Fruit fly (Drosophila melanogaster) whole organism, embryonic: ENCODE results near the gene CG9737.
A peak's percentile ranks its signal among the peaks of the same experiment; 100 is the strongest.

Experiments
- Atf-2 ChIP-seq: fragments of 200-800 bp; sonication (Bioruptor generic); optimal IDR thresholded peaks from 2 replicates; lab custom pipeline; 2016; ENCODE audit warnings: missing biosample characterization, missing genetic modification characterization
- Bteb2 ChIP-seq: fragments of 200-800 bp; sonication (Bioruptor generic); optimal IDR thresholded peaks from 2 replicates; lab custom pipeline; 2016; ENCODE audit warnings: missing biosample characterization, missing genetic modification characterization
- CG10147 ChIP-seq: fragments of 200-800 bp; sonication (Bioruptor generic); optimal IDR thresholded peaks from 2 replicates; lab custom pipeline; 2019; ENCODE audit warnings: missing biosample characterization, mild to moderate bottlenecking, missing genetic modification characterization, moderate library complexity
- CG10321 ChIP-seq: fragments of 200-800 bp; sonication (Bioruptor generic); IDR thresholded peaks from 2 replicates; pipeline ENCODE4 v1.3.6; 2022; ENCODE audit warnings: missing biosample characterization, missing genetic modification characterization
- CG10979 ChIP-seq: fragments of 200-800 bp; sonication (Bioruptor generic); optimal IDR thresholded peaks from 2 replicates; lab custom pipeline; 2018; ENCODE audit warnings: missing biosample characterization, mild to moderate bottlenecking, missing genetic modification characterization, moderate library complexity
- CG11560 ChIP-seq: fragments of 200-800 bp; sonication (Bioruptor generic); IDR thresholded peaks from 3 replicates; pipeline ENCODE4 v1.3.6; 2022; ENCODE audit warnings: missing biosample characterization, missing genetic modification characterization
- CG11695 ChIP-seq: fragments of 200-800 bp; sonication (Bioruptor generic); IDR thresholded peaks from 3 replicates; pipeline ENCODE4 v1.3.6; 2022; ENCODE audit warnings: missing biosample characterization, missing genetic modification characterization
- CG12299 ChIP-seq: fragments of 200-800 bp; sonication (Bioruptor generic); optimal IDR thresholded peaks from 2 replicates; lab custom pipeline; 2018; ENCODE audit warnings: missing biosample characterization, mild to moderate bottlenecking, missing genetic modification characterization
- CG13775 ChIP-seq: fragments of 200-800 bp; sonication (Bioruptor generic); optimal IDR thresholded peaks from 3 replicates; lab custom pipeline; 2017; ENCODE audit warnings: missing biosample characterization, mild to moderate bottlenecking, missing genetic modification characterization
- CG14965 ChIP-seq: fragments of 200-800 bp; sonication (Bioruptor generic); optimal IDR thresholded peaks from 2 replicates; lab custom pipeline; 2016; ENCODE audit warnings: missing biosample characterization, missing genetic modification characterization, borderline replicate concordance
- CG15601 ChIP-seq: fragments of 200-800 bp; sonication (Bioruptor generic); optimal IDR thresholded peaks from 3 replicates; lab custom pipeline; 2019; ENCODE audit warnings: missing biosample characterization, mild to moderate bottlenecking, missing genetic modification characterization, moderate library complexity
- CG17829 ChIP-seq: fragments of 200-800 bp; optimal IDR thresholded peaks from 2 replicates; lab custom pipeline; 2019; ENCODE audit warnings: missing biosample characterization, mild to moderate bottlenecking, missing genetic modification characterization, moderate library complexity
- CG30403 ChIP-seq: fragments of 200-800 bp; sonication (Bioruptor generic); optimal IDR thresholded peaks from 3 replicates; lab custom pipeline; 2016; ENCODE audit warnings: missing biosample characterization, missing genetic modification characterization
- CG6813 ChIP-seq: fragments of 200-800 bp; sonication (Bioruptor generic); optimal IDR thresholded peaks from 2 replicates; lab custom pipeline; 2017; ENCODE audit warnings: missing biosample characterization, missing genetic modification characterization, mild to moderate bottlenecking, moderate library complexity, missing genetic modification reagents
- CG8089 ChIP-seq: fragments of 200-800 bp; sonication (Bioruptor generic); optimal IDR thresholded peaks from 3 replicates; lab custom pipeline; 2016; ENCODE audit warnings: missing biosample characterization, missing genetic modification characterization
- CG8281 ChIP-seq: fragments of 200-800 bp; sonication (Bioruptor generic); optimal IDR thresholded peaks from 2 replicates; lab custom pipeline; 2018; ENCODE audit warnings: missing biosample characterization, mild to moderate bottlenecking, missing genetic modification characterization, moderate library complexity
- CG8290 ChIP-seq, 3 experiments: fragments of 200-800 bp; sonication (Bioruptor generic); optimal IDR thresholded peaks; 2 replicates each; lab custom pipeline; 2016 to 2019; ENCODE audit warnings: missing biosample characterization in 3 of 3, missing genetic modification characterization in 3 of 3, mild to moderate bottlenecking in 2 of 3, moderate library complexity in 1 of 3
- CG8765 ChIP-seq: fragments of 200-800 bp; sonication (Bioruptor generic); IDR thresholded peaks from 2 replicates; pipeline ENCODE4 v1.3.6; 2022; ENCODE audit warnings: missing biosample characterization, missing genetic modification characterization
- HHEX ChIP-seq: fragments of 200-800 bp; sonication (Bioruptor generic); optimal IDR thresholded peaks from 3 replicates; lab custom pipeline; 2017; ENCODE audit warnings: missing biosample characterization, mild to moderate bottlenecking, missing genetic modification characterization, missing genetic modification reagents
- HLH3B ChIP-seq: fragments of 200-800 bp; sonication (Bioruptor generic); IDR thresholded peaks from 2 replicates; pipeline ENCODE4 v1.3.6; 2022; ENCODE audit warnings: missing biosample characterization, missing genetic modification characterization
- Lhr ChIP-seq: fragments of 200-800 bp; sonication (Bioruptor generic); optimal IDR thresholded peaks from 3 replicates; lab custom pipeline; 2017; ENCODE audit warnings: mild to moderate bottlenecking, missing biosample characterization, missing genetic modification reagents, missing genetic modification characterization
- PHDP ChIP-seq: fragments of 200-800 bp; sonication (Bioruptor generic); optimal IDR thresholded peaks from 3 replicates; lab custom pipeline; 2018; ENCODE audit warnings: missing biosample characterization, mild to moderate bottlenecking, missing genetic modification characterization, moderate library complexity
- Rx ChIP-seq: fragments of 200-800 bp; sonication (Bioruptor generic); IDR thresholded peaks from 2 replicates; pipeline ENCODE4 v1.3.6; 2022; ENCODE audit warnings: missing biosample characterization, missing genetic modification characterization
- Spps ChIP-seq: fragments of 200-800 bp; sonication (Bioruptor generic); optimal IDR thresholded peaks from 2 replicates; lab custom pipeline; 2018; ENCODE audit warnings: missing biosample characterization, mild to moderate bottlenecking, missing genetic modification characterization
- br ChIP-seq: fragments of >200 bp; optimal IDR thresholded peaks from 2 replicates; lab custom pipeline; 2017
- cad ChIP-seq: fragments of >200 bp; optimal IDR thresholded peaks from 2 replicates; lab custom pipeline; 2017; ENCODE audit warnings: missing biosample characterization, missing genetic modification characterization
- cas ChIP-seq: fragments of 200-800 bp; sonication (Bioruptor generic); IDR thresholded peaks from 2 replicates; pipeline ENCODE4 v1.3.6; 2022; ENCODE audit warnings: missing biosample characterization, missing genetic modification characterization
- chinmo ChIP-seq: fragments of 200-800 bp; sonication (Bioruptor generic); IDR thresholded peaks from 4 replicates; pipeline ENCODE4 v1.3.6; 2022; ENCODE audit warnings: missing biosample characterization, missing genetic modification characterization; ENCODE audit not compliant: partially characterized antibody
- crp ChIP-seq, 2 experiments: fragments of 200-800 bp; sonication (Bioruptor generic); optimal IDR thresholded peaks; 2 replicates in 1 of 2; 3 replicates in 1 of 2; lab custom pipeline; 2017; ENCODE audit warnings: missing biosample characterization in 2 of 2, missing genetic modification characterization in 2 of 2, mild to moderate bottlenecking in 1 of 2, moderate library complexity in 1 of 2
- gt ChIP-seq: fragments of 200-800 bp; sonication (Bioruptor generic); IDR thresholded peaks from 2 replicates; pipeline ENCODE4 v1.3.6; 2022; ENCODE audit warnings: missing biosample characterization, missing genetic modification characterization
- ham ChIP-seq: fragments of 200-800 bp; sonication (Bioruptor generic); IDR thresholded peaks from 2 replicates; pipeline ENCODE4 v1.3.6; 2022; ENCODE audit warnings: missing biosample characterization, missing genetic modification characterization
- jigr1 ChIP-seq: fragments of 200-800 bp; sonication (Bioruptor generic); IDR thresholded peaks from 3 replicates; pipeline ENCODE4 v1.3.6; 2022; ENCODE audit warnings: missing biosample characterization, missing genetic modification characterization
- ken ChIP-seq: fragments of 200-800 bp; sonication (Bioruptor generic); IDR thresholded peaks from 3 replicates; pipeline ENCODE4 v1.3.6; 2022; ENCODE audit warnings: missing biosample characterization, missing genetic modification characterization
- lilli ChIP-seq: fragments of 200-800 bp; sonication (Bioruptor generic); optimal IDR thresholded peaks from 3 replicates; lab custom pipeline; 2016; ENCODE audit warnings: missing biosample characterization, missing genetic modification characterization
- oc ChIP-seq: fragments of 200-800 bp; sonication (Bioruptor generic); optimal IDR thresholded peaks from 2 replicates; lab custom pipeline; 2018; ENCODE audit warnings: missing biosample characterization, mild to moderate bottlenecking, missing genetic modification characterization, moderate library complexity
- onecut ChIP-seq: fragments of 200-800 bp; sonication (Bioruptor generic); IDR thresholded peaks from 2 replicates; pipeline ENCODE4 v1.3.6; 2022; ENCODE audit warnings: missing biosample characterization, missing genetic modification characterization
- org-1 ChIP-seq: fragments of 200-800 bp; sonication (Bioruptor generic); optimal IDR thresholded peaks from 2 replicates; lab custom pipeline; 2017; ENCODE audit warnings: missing biosample characterization, missing genetic modification characterization
- otp ChIP-seq: fragments of 200-800 bp; sonication (Bioruptor generic); IDR thresholded peaks from 3 replicates; pipeline ENCODE4, ENCODE4 v1.3.6; 2022; ENCODE audit warnings: missing biosample characterization, missing genetic modification characterization
- pfk ChIP-seq: fragments of 200-800 bp; sonication (Bioruptor generic); optimal IDR thresholded peaks from 2 replicates; lab custom pipeline; 2018; ENCODE audit warnings: missing biosample characterization, mild to moderate bottlenecking, missing genetic modification characterization, moderate library complexity
- phol ChIP-seq: fragments of 200-800 bp; sonication (Bioruptor generic); optimal IDR thresholded peaks from 3 replicates; lab custom pipeline; 2018; ENCODE audit warnings: missing biosample characterization, mild to moderate bottlenecking, missing genetic modification characterization, moderate library complexity
- pros ChIP-seq: fragments of 200-800 bp; sonication (Bioruptor generic); optimal IDR thresholded peaks from 3 replicates; lab custom pipeline; 2019; ENCODE audit warnings: missing biosample characterization, mild to moderate bottlenecking, missing genetic modification characterization, moderate library complexity
- repo ChIP-seq: fragments of 200-800 bp; sonication (Bioruptor generic); optimal IDR thresholded peaks from 2 replicates; lab custom pipeline; 2016; ENCODE audit warnings: missing biosample characterization, missing genetic modification characterization
- sd ChIP-seq: fragments of 200-800 bp; sonication (Bioruptor generic); optimal IDR thresholded peaks from 3 replicates; lab custom pipeline; 2018; ENCODE audit warnings: missing biosample characterization, mild to moderate bottlenecking, missing genetic modification characterization, moderate library complexity
- sob ChIP-seq: fragments of 200-800 bp; sonication (Bioruptor generic); IDR thresholded peaks from 2 replicates; pipeline ENCODE4 v1.3.6; 2022; ENCODE audit warnings: missing biosample characterization, missing genetic modification characterization
- stwl ChIP-seq: fragments of 200-800 bp; sonication (Bioruptor generic); optimal IDR thresholded peaks from 3 replicates; lab custom pipeline; 2018; ENCODE audit warnings: missing biosample characterization, mild to moderate bottlenecking, missing genetic modification characterization, moderate library complexity
- trh ChIP-seq: fragments of 200-800 bp; sonication (Bioruptor generic); optimal IDR thresholded peaks from 2 replicates; lab custom pipeline; 2016; ENCODE audit warnings: missing biosample characterization, missing genetic modification characterization
- unc-4 ChIP-seq: fragments of 200-800 bp; sonication (Bioruptor generic); IDR thresholded peaks from 2 replicates; pipeline ENCODE4 v1.3.6; 2022; ENCODE audit warnings: missing biosample characterization, missing genetic modification characterization; ENCODE audit not compliant: partially characterized antibody
- zf30C ChIP-seq: fragments of 200-800 bp; sonication (Bioruptor generic); optimal IDR thresholded peaks from 3 replicates; lab custom pipeline; 2018; ENCODE audit warnings: missing biosample characterization, mild to moderate bottlenecking, missing genetic modification characterization

The CG9737 gene

DNA sequence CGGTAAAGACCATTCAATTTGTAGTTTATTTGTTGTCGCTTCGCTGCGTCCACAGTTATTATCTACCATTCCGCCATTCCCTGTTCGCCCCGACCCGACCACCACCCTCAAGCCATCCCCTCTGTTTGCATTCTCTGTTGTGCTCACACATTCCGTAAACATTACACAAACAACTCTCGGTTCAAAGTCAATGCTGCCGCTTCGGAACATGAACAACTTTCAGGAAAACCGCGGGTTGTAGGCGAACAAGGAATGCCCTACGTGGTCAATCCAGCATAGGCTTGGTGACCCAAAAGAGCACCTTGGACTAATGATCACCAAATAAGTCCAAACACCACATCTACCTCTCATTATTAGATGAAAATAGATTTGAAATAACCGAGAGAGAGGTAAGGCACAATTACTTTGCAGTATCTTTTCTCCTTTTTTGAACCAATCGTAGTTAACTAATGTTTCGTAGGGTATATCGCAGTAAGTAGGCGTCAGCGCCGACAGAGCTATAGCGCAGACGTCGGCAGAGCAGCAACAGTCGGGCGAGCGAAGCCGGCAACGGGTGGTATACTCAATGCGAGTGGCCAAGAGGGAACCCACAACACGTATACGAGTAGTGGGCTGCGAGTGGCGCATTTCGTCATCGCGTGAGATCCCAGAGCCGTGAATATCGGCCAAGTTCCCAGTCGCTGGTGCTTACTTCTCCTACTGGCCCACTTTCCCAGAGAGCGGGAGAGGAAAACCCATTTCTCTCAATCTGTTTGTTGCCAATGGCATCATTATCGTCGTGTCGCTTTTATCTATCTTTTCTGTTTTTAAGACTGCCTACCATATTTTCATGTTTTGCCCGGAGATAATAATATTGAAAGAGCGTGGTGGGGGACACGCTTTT is 39.8 kb downstream of the CG9737 start (continued):
- TF ChIP-seq crp (GFP tag; optimal IDR thresholded peaks at IDR 0.05; lab: Kevin White, UChicago) (peak in 1 of 2 experiments; percentile 46), sd (peak; percentile 96), CG13775 (GFP tag; lab: Kevin White, UChicago) (peak; percentile 85), stwl (peak; percentile 8), jigr1 (GFP tag; lab: Robert Waterston, UW) (peak; percentile 92), HHEX (GFP tag; lab: Kevin White, UChicago) (peak; percentile 96), Spps (tag; lab: Kevin White, UChicago) (peak; percentile 80), pfk (GFP tag; lab: Kevin White, UChicago) (no peak), CG30403 (GFP tag; lab: Kevin White, UChicago) (peak; percentile 97), CG11695 (GFP tag; lab: Robert Waterston, UW) (peak; percentile 93), lilli (peak; percentile 96), PHDP (tag; lab: Kevin White, UChicago) (peak; percentile 91), onecut (peak; percentile 91), CG8089 (GFP tag; lab: Kevin White, UChicago) (peak; percentile 86), otp (GFP tag; lab: Robert Waterston, UW) (peak; percentile 97), Atf-2 (GFP tag; lab: Kevin White, UChicago) (peak; percentile 94), zf30C (GFP tag; lab: Kevin White, UChicago) (no peak), gt (GFP tag; lab: Robert Waterston, UW) (peak; percentile 78), repo (GFP tag; lab: Kevin White, UChicago) (peak; percentile 98), cas (peak; percentile 70), Rx (GFP tag; lab: Robert Waterston, UW) (peak; percentile 91), HLH3B (GFP tag; lab: Robert Waterston, UW) (peak; percentile 97), CG8281 (tag; lab: Kevin White, UChicago) (peak; percentile 86), br (lab: Kevin White, UChicago) (no peak), CG14965 (GFP tag; lab: Kevin White, UChicago) (peak; percentile 92), sob (peak; percentile 94), org-1 (GFP tag; lab: Kevin White, UChicago) (peak; percentile 96), unc-4 (0 out of 2 replicates have a peak, but pooled peaks have one; percentile 3), Bteb2 (GFP tag; lab: Kevin White, UChicago) (peak; percentile 90), oc (peak; percentile 83), pros (GFP tag; lab: Kevin White, UChicago) (peak; percentile 7), Lhr (peak; percentile 67), CG10147 (GFP tag; lab: Kevin White, UChicago) (peak; percentile 97), CG10979 (tag; lab: Kevin White, UChicago) (peak; percentile 97), ken (GFP tag; lab: Robert Waterston, UW) (peak; percentile 91), CG10321 (GFP tag; lab: Robert Waterston, UW) (peak; percentile 53; the same call in 1 of the 2 replicates), cad (GFP tag; lab: Kevin White, UChicago) (no peak), CG11560 (peak; percentile 86), CG15601 (tag; lab: Kevin White, UChicago) (peak; percentile 87), CG17829 (tag; lab: Kevin White, UChicago) (peak; percentile 91), CG8765 (peak; percentile 66; the same call in 1 of the 2 replicates), phol (tag; lab: Kevin White, UChicago) (peak; percentile 96), ham (peak; percentile 74), trh (GFP tag; lab: Kevin White, UChicago) (peak; percentile 76), chinmo (GFP tag; lab: Robert Waterston, UW) (peak; percentile 94), CG12299 (tag; lab: Kevin White, UChicago) (peak; percentile 82), CG6813 (GFP tag; lab: Kevin White, UChicago) (peak; percentile 93), CG8290 (GFP tag; optimal IDR thresholded peaks at IDR 0.05; lab: Kevin White, UChicago) (peak; percentile 89), CG8290 (tag; optimal IDR thresholded peaks at IDR 0.05; lab: Kevin White, UChicago) (peak; percentile 29 to 94)
